Fruit fly (Drosophila melanogaster) whole organism, embryonic: Measurements from ENCODE around the gene Plzf.

Experiments used
- Atf-2 ChIP-seq: fragments of 200-800 bp; sonication (Bioruptor generic); optimal IDR thresholded peaks from 2 replicates; lab custom pipeline; 2016; ENCODE audit warnings: missing biosample characterization, missing genetic modification characterization
- Atf3 ChIP-seq: fragments of 200-800 bp; sonication (Bioruptor generic); optimal IDR thresholded peaks from 3 replicates; lab custom pipeline; 2016; ENCODE audit warnings: missing biosample characterization, missing genetic modification characterization
- Bgb ChIP-seq: fragments of 200-800 bp; sonication (Bioruptor generic); IDR thresholded peaks from 2 replicates; pipeline ENCODE4 v1.3.6; 2022; ENCODE audit warnings: missing biosample characterization, missing genetic modification characterization; ENCODE audit not compliant: partially characterized antibody
- CG11723 ChIP-seq: fragments of 200-800 bp; sonication (Bioruptor generic); optimal IDR thresholded peaks from 2 replicates; lab custom pipeline; 2017; ENCODE audit warnings: missing biosample characterization, mild to moderate bottlenecking, missing genetic modification characterization
- CG12744 ChIP-seq: fragments of 200-800 bp; sonication (Bioruptor generic); optimal IDR thresholded peaks from 2 replicates; lab custom pipeline; 2016; ENCODE audit warnings: missing biosample characterization, missing genetic modification characterization
- CG16815 ChIP-seq: fragments of 200-800 bp; sonication (Bioruptor generic); optimal IDR thresholded peaks from 3 replicates; lab custom pipeline; 2017; ENCODE audit warnings: missing biosample characterization, mild to moderate bottlenecking, missing genetic modification characterization
- CG16863 ChIP-seq: fragments of 200-800 bp; sonication (Bioruptor generic); optimal IDR thresholded peaks from 3 replicates; lab custom pipeline; 2016; ENCODE audit warnings: missing biosample characterization, missing genetic modification characterization
- CG2202 ChIP-seq: fragments of 200-800 bp; sonication (Bioruptor generic); optimal IDR thresholded peaks from 2 replicates; lab custom pipeline; 2018; ENCODE audit warnings: missing biosample characterization, mild to moderate bottlenecking, missing genetic modification characterization
- CG30403 ChIP-seq: fragments of 200-800 bp; sonication (Bioruptor generic); optimal IDR thresholded peaks from 3 replicates; lab custom pipeline; 2016; ENCODE audit warnings: missing biosample characterization, missing genetic modification characterization
- CG3407 ChIP-seq: fragments of 200-800 bp; sonication (Bioruptor generic); optimal IDR thresholded peaks from 2 replicates; lab custom pipeline; 2018; ENCODE audit warnings: missing biosample characterization, mild to moderate bottlenecking, missing genetic modification characterization
- CG4360 ChIP-seq: fragments of 200-800 bp; sonication (Bioruptor generic); IDR thresholded peaks from 2 replicates; pipeline ENCODE4 v1.3.6; 2022; ENCODE audit warnings: missing biosample characterization, missing genetic modification characterization
- CG4707 ChIP-seq: fragments of 200-800 bp; sonication (Bioruptor generic); optimal IDR thresholded peaks from 2 replicates; lab custom pipeline; 2018; ENCODE audit warnings: missing biosample characterization, mild to moderate bottlenecking, missing genetic modification characterization, moderate library complexity
- CG5245 ChIP-seq: fragments of 200-800 bp; sonication (Bioruptor generic); optimal IDR thresholded peaks from 3 replicates; lab custom pipeline; 2016; ENCODE audit warnings: missing biosample characterization, missing genetic modification characterization
- CG6272 ChIP-seq: fragments of 200-800 bp; sonication (Bioruptor generic); IDR thresholded peaks from 2 replicates; pipeline ENCODE4 v1.3.6; 2022; ENCODE audit warnings: missing biosample characterization, missing genetic modification characterization
- CG6654 ChIP-seq: fragments of 200-800 bp; sonication (Bioruptor generic); optimal IDR thresholded peaks from 2 replicates; lab custom pipeline; 2017; ENCODE audit warnings: missing biosample characterization, mild to moderate bottlenecking, missing genetic modification characterization
- CG6854 ChIP-seq: fragments of 200-800 bp; sonication (Bioruptor generic); optimal IDR thresholded peaks from 3 replicates; lab custom pipeline; 2017; ENCODE audit warnings: missing biosample characterization, mild to moderate bottlenecking, missing genetic modification characterization
- CG7987 ChIP-seq: fragments of 200-800 bp; sonication (Bioruptor generic); optimal IDR thresholded peaks from 2 replicates; lab custom pipeline; 2018; ENCODE audit warnings: missing biosample characterization, mild to moderate bottlenecking, missing genetic modification characterization, moderate library complexity
- CG8924 ChIP-seq: fragments of 200-800 bp; optimal IDR thresholded peaks from 3 replicates; lab custom pipeline; 2019; ENCODE audit warnings: missing biosample characterization, mild to moderate bottlenecking, missing genetic modification characterization, moderate library complexity
- CG9215 ChIP-seq: fragments of 200-800 bp; sonication (Bioruptor generic); IDR thresholded peaks from 2 replicates; pipeline ENCODE4 v1.3.6; 2022; ENCODE audit warnings: missing biosample characterization, missing genetic modification characterization
- Gug ChIP-seq: fragments of 200-800 bp; sonication (Bioruptor generic); IDR thresholded peaks from 4 replicates; pipeline ENCODE4 v1.3.6; 2022; ENCODE audit warnings: missing biosample characterization, missing genetic modification characterization
- Hand ChIP-seq: fragments of 200-800 bp; sonication (Bioruptor generic); optimal IDR thresholded peaks from 2 replicates; lab custom pipeline; 2017; ENCODE audit warnings: mild to moderate bottlenecking, missing biosample characterization, missing genetic modification reagents, missing genetic modification characterization
- Hmr ChIP-seq: fragments of 200-800 bp; sonication (Bioruptor generic); optimal IDR thresholded peaks from 3 replicates; lab custom pipeline; 2017; ENCODE audit warnings: mild to moderate bottlenecking, missing biosample characterization, missing genetic modification reagents, missing genetic modification characterization
- Kr ChIP-seq: fragments of 200-800 bp; sonication (Bioruptor generic); optimal IDR thresholded peaks from 2 replicates; lab custom pipeline; 2017; ENCODE audit warnings: missing biosample characterization, mild to moderate bottlenecking, missing genetic modification characterization
- Nf-YB ChIP-seq: fragments of 200-800 bp; sonication (Bioruptor generic); optimal IDR thresholded peaks from 3 replicates; lab custom pipeline; 2019; ENCODE audit warnings: missing biosample characterization, mild to moderate bottlenecking, missing genetic modification characterization, moderate library complexity
- Oaz ChIP-seq: fragments of 200-800 bp; sonication (Bioruptor generic); IDR thresholded peaks from 2 replicates; pipeline ENCODE4 v1.3.6; 2022; ENCODE audit warnings: missing biosample characterization, missing genetic modification characterization
- Pdp1 ChIP-seq, 2 experiments: fragments of 200-800 bp; sonication (Bioruptor generic); optimal IDR thresholded peaks; 3 replicates each; lab custom pipeline; 2016; ENCODE audit warnings: missing biosample characterization in 2 of 2, missing genetic modification characterization in 2 of 2, mild to moderate bottlenecking in 1 of 2, moderate library complexity in 1 of 2
- Sin3A ChIP-seq: fragments of >200 bp; optimal IDR thresholded peaks from 2 replicates; lab custom pipeline; 2018
- bbx ChIP-seq: fragments of 200-800 bp; sonication (Bioruptor generic); IDR thresholded peaks from 2 replicates; pipeline ENCODE4 v1.3.6; 2022; ENCODE audit warnings: missing biosample characterization, missing genetic modification characterization; ENCODE audit not compliant: partially characterized antibody
- btn ChIP-seq: fragments of 200-800 bp; sonication (Bioruptor generic); optimal IDR thresholded peaks from 2 replicates; lab custom pipeline; 2016; ENCODE audit warnings: missing biosample characterization, missing genetic modification characterization
- chn ChIP-seq: fragments of 200-800 bp; sonication (Bioruptor generic); optimal IDR thresholded peaks from 2 replicates; lab custom pipeline; 2016; ENCODE audit warnings: missing biosample characterization, missing genetic modification characterization
- fd64A ChIP-seq: fragments of 200-800 bp; sonication (Bioruptor generic); optimal IDR thresholded peaks from 3 replicates; lab custom pipeline; 2018; ENCODE audit warnings: missing biosample characterization, mild to moderate bottlenecking, missing genetic modification characterization
- kay ChIP-seq: fragments of 200-800 bp; sonication (Bioruptor generic); optimal IDR thresholded peaks from 2 replicates; lab custom pipeline; 2016; ENCODE audit warnings: missing biosample characterization, missing genetic modification characterization
- lab ChIP-seq: fragments of 200-800 bp; sonication (Bioruptor generic); optimal IDR thresholded peaks from 3 replicates; lab custom pipeline; 2017; ENCODE audit warnings: missing biosample characterization, missing genetic modification characterization, mild to moderate bottlenecking, moderate library complexity, missing genetic modification reagents
- lbe ChIP-seq: fragments of 200-800 bp; sonication (Bioruptor generic); optimal IDR thresholded peaks from 2 replicates; lab custom pipeline; 2016; ENCODE audit warnings: missing biosample characterization, mild to moderate bottlenecking, missing genetic modification characterization
- lmd ChIP-seq: fragments of 200-800 bp; sonication (Bioruptor generic); IDR thresholded peaks from 2 replicates; pipeline ENCODE4 v1.3.6; 2022; ENCODE audit warnings: missing biosample characterization, missing genetic modification characterization
- mam ChIP-seq: fragments of 200-800 bp; sonication (Bioruptor generic); optimal IDR thresholded peaks from 3 replicates; lab custom pipeline; 2016; ENCODE audit warnings: missing biosample characterization, missing genetic modification characterization
- mirr ChIP-seq: fragments of 200-800 bp; sonication (Bioruptor generic); optimal IDR thresholded peaks from 3 replicates; lab custom pipeline; 2018; ENCODE audit warnings: missing biosample characterization, mild to moderate bottlenecking, missing genetic modification characterization
- mld ChIP-seq: fragments of 200-800 bp; sonication (Bioruptor generic); IDR thresholded peaks from 3 replicates; pipeline ENCODE4 v1.3.6; 2022; ENCODE audit warnings: missing biosample characterization, missing genetic modification characterization; ENCODE audit not compliant: partially characterized antibody
- nmo ChIP-seq: fragments of 200-800 bp; sonication (Bioruptor generic); optimal IDR thresholded peaks from 2 replicates; lab custom pipeline; 2018; ENCODE audit warnings: missing biosample characterization, mild to moderate bottlenecking, missing genetic modification characterization, moderate library complexity
- nom ChIP-seq: fragments of 200-800 bp; sonication (Bioruptor generic); optimal IDR thresholded peaks from 2 replicates; lab custom pipeline; 2017; ENCODE audit warnings: missing biosample characterization, missing genetic modification characterization, mild to moderate bottlenecking, moderate library complexity, missing genetic modification reagents
- otp ChIP-seq: fragments of 200-800 bp; sonication (Bioruptor generic); IDR thresholded peaks from 3 replicates; pipeline ENCODE4, ENCODE4 v1.3.6; 2022; ENCODE audit warnings: missing biosample characterization, missing genetic modification characterization
- pb ChIP-seq: fragments of 200-800 bp; sonication (Bioruptor generic); optimal IDR thresholded peaks from 3 replicates; lab custom pipeline; 2016; ENCODE audit warnings: missing biosample characterization, missing genetic modification characterization
- psq ChIP-seq: fragments of 200-800 bp; sonication (Bioruptor generic); optimal IDR thresholded peaks from 2 replicates; lab custom pipeline; 2017; ENCODE audit warnings: missing biosample characterization, missing genetic modification characterization
- row ChIP-seq: fragments of 200-800 bp; sonication (Bioruptor generic); IDR thresholded peaks from 3 replicates; pipeline ENCODE4 v1.3.6; 2022; ENCODE audit warnings: missing biosample characterization, missing genetic modification characterization
- slbo ChIP-seq: fragments of 200-800 bp; sonication (Bioruptor generic); IDR thresholded peaks from 2 replicates; pipeline ENCODE4 v1.3.6; 2022; ENCODE audit warnings: missing biosample characterization, missing genetic modification characterization
- sr ChIP-seq: fragments of 200-800 bp; sonication (Bioruptor generic); IDR thresholded peaks from 3 replicates; pipeline ENCODE4 v1.3.6; 2022; ENCODE audit warnings: missing biosample characterization, missing genetic modification characterization
- sug ChIP-seq: fragments of 200-800 bp; optimal IDR thresholded peaks from 2 replicates; lab custom pipeline; 2019; ENCODE audit warnings: missing biosample characterization, mild to moderate bottlenecking, missing genetic modification characterization, moderate library complexity
- tin ChIP-seq: fragments of 200-800 bp; sonication (Bioruptor generic); optimal IDR thresholded peaks from 3 replicates; lab custom pipeline; 2016; ENCODE audit warnings: missing biosample characterization, missing genetic modification characterization
- usp ChIP-seq: fragments of >200 bp; optimal IDR thresholded peaks from 2 replicates; lab custom pipeline; 2017; ENCODE audit warnings: missing biosample characterization, missing genetic modification characterization

The Plzf gene

DNA sequence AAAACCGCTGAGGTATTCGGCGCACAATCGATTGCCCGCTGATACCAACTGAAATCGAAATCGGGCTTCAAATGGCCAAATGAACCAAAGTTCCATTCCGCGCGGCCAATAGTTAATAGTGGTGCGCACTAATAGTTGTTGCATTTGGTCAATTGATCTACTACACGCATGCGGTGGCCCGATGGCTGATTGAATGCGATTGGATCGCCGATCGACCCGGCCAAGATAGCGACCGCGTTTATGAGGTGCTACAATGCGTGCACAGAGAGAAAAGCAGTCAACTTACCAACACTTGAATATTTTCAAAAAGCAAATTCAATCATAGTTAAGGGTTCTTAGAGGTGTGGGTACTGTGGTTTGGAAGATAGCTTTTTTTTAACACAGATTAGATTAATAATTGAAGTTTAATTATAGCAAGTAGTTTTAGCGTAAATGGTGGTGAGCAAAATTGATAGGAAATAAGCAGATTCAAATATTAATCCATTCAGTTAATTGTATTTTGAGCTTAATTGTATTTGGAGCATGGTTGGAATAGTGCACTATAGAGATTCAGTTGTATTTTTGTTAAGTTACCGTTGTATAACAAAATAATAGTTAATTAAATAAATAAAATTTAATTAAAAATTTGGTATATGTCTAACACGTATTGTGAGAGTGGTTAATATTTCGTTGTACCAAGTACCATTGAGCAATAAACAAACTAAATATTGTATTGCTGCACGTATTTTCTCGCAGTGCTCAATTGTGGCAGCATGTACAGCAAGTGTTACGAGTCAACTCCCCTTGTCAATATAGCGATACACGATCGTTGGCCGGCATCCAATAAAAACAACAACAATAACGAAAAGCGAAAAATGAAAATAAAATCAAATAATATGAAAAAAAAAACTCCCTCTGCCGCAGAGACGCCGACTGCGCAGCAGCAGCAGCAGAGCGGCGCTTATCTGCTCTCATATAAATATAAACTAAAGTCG, 22.0 kb downstream of the Plzf start (continued):
- peak; percentile 34 for TF ChIP-seq CG6654 (GFP tag; lab: Kevin White, UChicago)
- TF ChIP-seq CG16815 (GFP tag; lab: Kevin White, UChicago) = no peak
- TF ChIP-seq tin (GFP tag; lab: Kevin White, UChicago) = peak; percentile 30
- no peak for TF ChIP-seq Kr
- TF ChIP-seq nom (GFP tag; lab: Kevin White, UChicago) = peak; percentile 98
- peak; percentile 24; the same call in 1 of the 2 replicates for TF ChIP-seq CG6272 (GFP tag; lab: Robert Waterston, UW)
- TF ChIP-seq bbx (GFP tag; lab: Robert Waterston, UW) = no peak
- TF ChIP-seq CG6854 (GFP tag; lab: Kevin White, UChicago) = no peak
- no peak for TF ChIP-seq Sin3A (lab: Kevin White, UChicago)
- no peak for TF ChIP-seq CG9215 (GFP tag; lab: Robert Waterston, UW)
- TF ChIP-seq sr (GFP tag; lab: Robert Waterston, UW) = no peak
- TF ChIP-seq psq = no peak
- TF ChIP-seq CG16863 (GFP tag; lab: Kevin White, UChicago) = peak; percentile 15
- peak; percentile 10 for TF ChIP-seq mirr
- TF ChIP-seq usp (GFP tag; lab: Kevin White, UChicago) = no peak
- peak; percentile 75 for TF ChIP-seq CG30403
- TF ChIP-seq CG12744 (GFP tag; lab: Kevin White, UChicago) = no peak
- TF ChIP-seq lab (GFP tag; lab: Kevin White, UChicago) = no peak
- TF ChIP-seq kay (GFP tag; lab: Kevin White, UChicago) = no peak
- no peak for TF ChIP-seq pb (GFP tag; lab: Kevin White, UChicago)
- TF ChIP-seq CG4360 (GFP tag; lab: Robert Waterston, UW) = peak; percentile 62
- no peak for TF ChIP-seq mld
- no peak for TF ChIP-seq mam (GFP tag; lab: Kevin White, UChicago)
- TF ChIP-seq Nf-YB = peak; percentile 44
- peak; percentile 24 for TF ChIP-seq lbe
- peak; percentile 42 for TF ChIP-seq CG3407 (GFP tag; lab: Kevin White, UChicago)
- TF ChIP-seq CG8924 (tag; lab: Kevin White, UChicago) = peak; percentile 78
- peak; percentile 54 for TF ChIP-seq chn (GFP tag; lab: Kevin White, UChicago)
- TF ChIP-seq slbo = peak; percentile 63
- peak; percentile 11 for TF ChIP-seq sug (tag; lab: Kevin White, UChicago)
- no peak for TF ChIP-seq CG4707 (GFP tag; lab: Kevin White, UChicago)
- peak; percentile 78 for TF ChIP-seq nmo (GFP tag; lab: Kevin White, UChicago)
- peak in 1 of 2 experiments; percentile 37 for TF ChIP-seq Pdp1 (GFP tag; optimal IDR thresholded peaks at IDR 0.05; lab: Kevin White, UChicago)
- TF ChIP-seq Hand (GFP tag; lab: Kevin White, UChicago) = peak; percentile 35
- peak; percentile 64 for TF ChIP-seq Hmr (GFP tag; lab: Kevin White, UChicago)
- 0 out of 2 replicates have a peak, but pooled peaks have one; percentile 35 for TF ChIP-seq Bgb (GFP tag; lab: Robert Waterston, UW)
- TF ChIP-seq CG5245 (GFP tag; lab: Kevin White, UChicago) = peak; percentile 30
- no peak for TF ChIP-seq CG7987 (GFP tag; lab: Kevin White, UChicago)
- TF ChIP-seq CG11723 (GFP tag; lab: Kevin White, UChicago) = peak; percentile 19
- TF ChIP-seq row (GFP tag; lab: Robert Waterston, UW) = peak; percentile 69; the same call in 2 of the 3 replicates
- TF ChIP-seq btn = peak; percentile 13
- TF ChIP-seq lmd = peak; percentile 62
- TF ChIP-seq Oaz = no peak
- no peak for TF ChIP-seq Atf-2
- no peak for TF ChIP-seq CG2202 (tag; lab: Kevin White, UChicago)
- TF ChIP-seq otp (GFP tag; lab: Robert Waterston, UW) = no peak
- peak; percentile 5 for TF ChIP-seq Atf3 (GFP tag; lab: Kevin White, UChicago)
- TF ChIP-seq fd64A = no peak
- TF ChIP-seq Gug = peak; percentile 35
